Fruit fly (Drosophila melanogaster): ENCODE results near the gene CG31465.
A peak's percentile ranks its signal among the peaks of the same experiment; 100 is the strongest.

The CG31465 gene

DNA sequence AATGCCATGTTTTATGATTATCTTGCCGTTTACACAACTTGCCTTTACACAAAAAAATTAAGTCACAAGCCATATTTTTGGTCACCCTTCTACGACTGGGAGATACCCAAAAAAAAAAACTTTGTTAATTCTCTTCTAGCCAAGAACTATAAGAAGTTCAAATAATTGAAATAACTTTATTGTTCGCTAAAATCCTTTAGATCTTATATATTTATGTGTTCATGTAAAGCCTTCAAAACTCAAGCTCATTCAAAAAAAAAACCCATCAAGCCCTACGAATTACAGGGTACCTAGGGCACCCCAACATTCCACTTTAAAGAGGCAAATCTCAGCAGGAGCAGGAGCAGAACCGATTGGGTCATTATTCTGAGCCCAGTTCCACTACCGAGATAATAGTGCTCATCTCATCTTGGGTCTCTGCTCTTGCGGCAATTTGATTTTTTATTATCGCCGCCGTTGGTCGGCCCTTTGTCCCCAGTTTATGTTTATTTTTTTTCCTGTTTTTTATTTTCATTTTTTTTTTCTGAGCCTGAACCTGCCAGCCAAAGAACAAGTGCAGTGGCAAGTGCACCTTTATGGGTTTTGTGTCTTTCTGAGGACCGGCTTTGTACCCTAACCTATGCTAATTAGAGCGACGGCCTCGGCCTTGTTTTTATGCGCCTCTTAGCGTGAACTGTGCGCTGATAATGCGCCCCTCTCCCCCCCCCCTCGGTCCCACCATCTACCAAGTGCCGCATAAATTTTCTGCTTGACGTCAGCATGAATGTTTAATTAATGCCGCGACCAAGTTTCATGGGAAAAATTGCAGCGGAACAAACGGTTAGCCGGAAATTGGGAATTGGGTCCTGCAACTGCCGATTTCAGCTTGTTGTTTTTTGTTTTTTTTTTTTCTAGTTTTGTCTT is 38.9 kb upstream of the CG31465 start:
- TF ChIP-seq Hr83 (GFP tag; optimal IDR thresholded peaks at IDR 0.05; ENCODE audit: poor library complexity, severe bottlenecking): no peak
- TF ChIP-seq HLH106 (tag; optimal IDR thresholded peaks at IDR 0.05): no peak
- no peak for TF ChIP-seq Rel (GFP tag; optimal IDR thresholded peaks at IDR 0.05)
- no peak for TF ChIP-seq Rel (tag; optimal IDR thresholded peaks at IDR 0.05)
- peak in 1 of 2 experiments; percentile 0 for TF ChIP-seq foxo (GFP tag; optimal IDR thresholded peaks at IDR 0.05)

- TF ChIP-seq Mio (GFP tag; optimal IDR thresholded peaks at IDR 0.05) (no peak), sv (GFP tag; optimal IDR thresholded peaks at IDR 0.05) (no peak), usp (GFP tag; optimal IDR thresholded peaks at IDR 0.05) (no peak), dsf (GFP tag; optimal IDR thresholded peaks at IDR 0.05; ENCODE audit: borderline replicate concordance) (no peak), CG9705 (GFP tag; optimal IDR thresholded peaks at IDR 0.05) (no peak), tai (GFP tag; optimal IDR thresholded peaks at IDR 0.05) (no peak), sage (GFP tag; optimal IDR thresholded peaks at IDR 0.05) (no peak), lola (GFP tag; optimal IDR thresholded peaks at IDR 0.05) (no peak), rgr (GFP tag; optimal IDR thresholded peaks at IDR 0.05) (no peak), Hr83 (GFP tag; optimal IDR thresholded peaks at IDR 0.05; ENCODE audit: poor library complexity, severe bottlenecking) (no peak), GATAd (GFP tag; optimal IDR thresholded peaks at IDR 0.05) (no peak), Jra (GFP tag; optimal IDR thresholded peaks at IDR 0.05) (no peak), Hnf4 (GFP tag; optimal IDR thresholded peaks at IDR 0.05) (no peak), OdsH (GFP tag; optimal IDR thresholded peaks at IDR 0.05) (no peak), jim (GFP tag; optimal IDR thresholded peaks at IDR 0.05) (no peak), psq (GFP tag; optimal IDR thresholded peaks at IDR 0.05) (no peak), Dif (GFP tag; optimal IDR thresholded peaks at IDR 0.05; ENCODE audit: partially characterized antibody) (no peak), dmrt93B (GFP tag; optimal IDR thresholded peaks at IDR 0.05) (no peak)
Observed at dm6 chr3R:21843665-21844064, 36.9 kb upstream of the CG31465 start, which contains the start of gene Gr93b. Gene Gr93b (minus strand): TSS chr3R:21843765.

DNA sequence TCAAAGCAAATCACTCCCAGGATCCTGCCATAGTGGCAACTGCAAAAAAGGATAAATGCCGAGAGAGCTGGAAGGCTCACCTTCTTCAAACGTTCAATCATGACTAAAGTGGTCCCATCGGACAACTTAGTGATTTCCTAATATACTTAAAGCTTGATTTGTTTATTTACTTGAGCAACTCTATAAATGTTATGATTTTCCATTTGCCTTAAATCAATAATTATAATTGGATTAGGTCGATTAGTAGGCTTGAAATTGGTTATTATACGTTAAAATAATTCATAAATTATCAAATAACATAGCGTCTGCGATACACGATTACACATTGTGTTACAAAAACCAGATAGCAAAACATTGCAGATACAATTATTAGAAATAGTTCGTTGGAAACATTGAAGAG is 35.4 kb upstream of the CG31465 start, which contains the start of gene Gr93c:
Gene Gr93c, minus strand, starts transcription at position 101 of the 400 bp plus-strand sequence.
- TF ChIP-seq dmrt93B (GFP tag; optimal IDR thresholded peaks at IDR 0.05) (no peak), pan (optimal IDR thresholded peaks at IDR 0.05) (no peak), foxo (GFP tag; optimal IDR thresholded peaks at IDR 0.05) (no peak), br (GFP tag; optimal IDR thresholded peaks at IDR 0.05) (no peak), GATAd (GFP tag; optimal IDR thresholded peaks at IDR 0.05) (no peak), Sp1 (GFP tag; optimal IDR thresholded peaks at IDR 0.05) (no peak), OdsH (GFP tag; optimal IDR thresholded peaks at IDR 0.05) (no peak)

DNA sequence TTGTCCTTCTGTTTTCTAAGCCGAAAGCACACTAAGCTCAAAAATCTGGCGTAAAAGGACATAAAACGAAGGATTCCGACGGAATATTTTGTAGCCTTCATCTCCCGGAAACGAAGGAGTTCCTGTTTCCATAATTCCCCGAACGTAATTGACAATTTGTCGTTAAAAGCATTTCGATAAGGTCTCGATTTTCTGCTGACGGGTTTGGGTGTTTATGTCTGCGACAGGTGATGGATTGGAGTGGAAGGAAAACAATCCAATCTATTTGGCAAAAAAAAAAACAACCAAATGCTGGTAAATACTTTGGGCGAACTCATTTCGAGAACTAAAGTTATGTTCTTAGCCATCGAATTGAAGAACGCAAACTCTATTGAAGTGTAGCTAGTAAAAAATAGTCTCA is 34.1 kb upstream of the CG31465 start, which contains the start of gene Gr93d:
Gene Gr93d, minus strand, starts transcription at position 101 of the 400 bp plus-strand sequence.
- TF ChIP-seq CG9705 (GFP tag; optimal IDR thresholded peaks at IDR 0.05) (no peak), brk (GFP tag; optimal IDR thresholded peaks at IDR 0.05) (no peak), Vsx2 (GFP tag; optimal IDR thresholded peaks at IDR 0.05; ENCODE audit: partially characterized antibody) (no peak), foxo (GFP tag; optimal IDR thresholded peaks at IDR 0.05) (no peak), fru (GFP tag; optimal IDR thresholded peaks at IDR 0.05) (no peak), sage (GFP tag; optimal IDR thresholded peaks at IDR 0.05) (no peak), h (GFP tag; optimal IDR thresholded peaks at IDR 0.05) (no peak), dl (GFP tag; optimal IDR thresholded peaks at IDR 0.05; ENCODE audit: insufficient read depth in 1 of 2, partially characterized antibody in 2 of 2) (no peak), N (GFP tag; optimal IDR thresholded peaks at IDR 0.05) (no peak), CrebA (GFP tag; optimal IDR thresholded peaks at IDR 0.05; ENCODE audit: borderline replicate concordance) (no peak), Jra (GFP tag; optimal IDR thresholded peaks at IDR 0.05) (no peak), Myc (optimal IDR thresholded peaks at IDR 0.05) (no peak), Hr83 (GFP tag; optimal IDR thresholded peaks at IDR 0.05; ENCODE audit: poor library complexity, severe bottlenecking) (no peak), Mio (GFP tag; optimal IDR thresholded peaks at IDR 0.05) (no peak), psq (GFP tag; optimal IDR thresholded peaks at IDR 0.05) (no peak), rgr (GFP tag; optimal IDR thresholded peaks at IDR 0.05) (no peak), OdsH (GFP tag; optimal IDR thresholded peaks at IDR 0.05) (no peak), sv (GFP tag; optimal IDR thresholded peaks at IDR 0.05) (no peak), dmrt93B (GFP tag; optimal IDR thresholded peaks at IDR 0.05) (no peak)
